Worm (Caenorhabditis elegans) whole organism, L4 larva: ENCODE data around the gene daf-42.

Experiments used
- D1046.2 ChIP-seq: fragments of 200-800 bp; sonication (Bioruptor generic); IDR thresholded peaks from 2 replicates; pipeline ENCODE4 v1.3.6; 2022; ENCODE audit warnings: missing genetic modification characterization, missing compliant biosample characterization
- F37D6.2 ChIP-seq: sonication (generic microtip); optimal IDR thresholded peaks from 2 replicates; lab custom pipeline; 2016; ENCODE audit warnings: mild to moderate bottlenecking, missing genetic modification characterization, missing compliant biosample characterization
- F44E2.7 ChIP-seq: fragments of 200-800 bp; sonication (Bioruptor generic); IDR thresholded peaks from 2 replicates; pipeline ENCODE4 v2.1.2; 2022; ENCODE audit warnings: missing genetic modification characterization, missing compliant biosample characterization
- F49E8.2 ChIP-seq: sonication (generic microtip); optimal IDR thresholded peaks from 2 replicates; lab custom pipeline; 2016; ENCODE audit warnings: missing compliant biosample characterization, mild to moderate bottlenecking, missing genetic modification characterization, borderline replicate concordance
- R02D3.7 ChIP-seq: fragments of 150-350 bp; sonication (generic microtip); optimal IDR thresholded peaks from 3 replicates; lab custom pipeline; 2014; ENCODE audit warnings: missing biosample characterization, missing genetic modification characterization
- T26A8.4 ChIP-seq: fragments of 200-800 bp; sonication (Bioruptor generic); IDR thresholded peaks from 2 replicates; pipeline ENCODE4 v1.3.6; 2022; ENCODE audit warnings: missing genetic modification characterization, missing compliant biosample characterization
- aha-1 ChIP-seq: fragments of 150-350 bp; peaks from one replicate; lab custom pipeline; 2014; ENCODE audit warnings: missing biosample characterization, missing genetic modification characterization
- aly-2 ChIP-seq: sonication (generic microtip); optimal IDR thresholded peaks from 2 replicates; lab custom pipeline; 2018; ENCODE audit warnings: missing biosample characterization, missing genetic modification characterization
- ama-1 ChIP-seq: fragments of 150-350 bp; optimal IDR thresholded peaks from 2 replicates; lab custom pipeline; 2014; ENCODE audit warnings: inconsistent platforms, mixed read lengths
- ceh-20 ChIP-seq: fragments of 200-800 bp; sonication (Bioruptor generic); IDR thresholded peaks from 2 replicates; pipeline ENCODE4 v1.3.6; 2022; ENCODE audit warnings: missing genetic modification reagents, missing genetic modification characterization, missing compliant biosample characterization
- ceh-44 ChIP-seq: fragments of 200-800 bp; sonication (Bioruptor generic); IDR thresholded peaks from 2 replicates; pipeline ENCODE4 v1.3.6; 2022; ENCODE audit warnings: missing genetic modification reagents, missing genetic modification characterization, missing compliant biosample characterization
- cey-2 ChIP-seq: sonication (generic microtip); optimal IDR thresholded peaks from 3 replicates; lab custom pipeline; 2017; ENCODE audit warnings: missing genetic modification characterization, mild to moderate bottlenecking, missing compliant biosample characterization, antibody characterized with exemption, borderline replicate concordance; ENCODE audit not compliant: insufficient read depth
- daf-16 ChIP-seq, 3 experiments: sonication (generic microtip); optimal IDR thresholded peaks; 2 replicates each; lab custom pipeline; 2016 to 2017; ENCODE audit warnings: missing genetic modification characterization in 3 of 3, missing genetic modification reagents in 3 of 3, mild to moderate bottlenecking in 2 of 3, missing compliant biosample characterization in 2 of 3, missing biosample characterization in 1 of 3, moderate library complexity in 1 of 3
- daf-19 ChIP-seq: fragments of 200-800 bp; sonication (Bioruptor generic); conservative IDR thresholded peaks from 2 replicates; pipeline ENCODE4 v1.3.6; 2022; ENCODE audit warnings: missing genetic modification characterization, missing compliant biosample characterization
- egl-27 ChIP-seq: sonication (generic microtip); optimal IDR thresholded peaks from 3 replicates; lab custom pipeline; 2017; ENCODE audit warnings: missing biosample characterization, missing genetic modification reagents, missing genetic modification characterization
- fkh-10 ChIP-seq: fragments of 150-350 bp; optimal IDR thresholded peaks from 2 replicates; lab custom pipeline; 2014; ENCODE audit warnings: missing biosample characterization, missing genetic modification reagents, missing genetic modification characterization
- hlh-11 ChIP-seq: fragments of 200-800 bp; sonication (Bioruptor generic); optimal IDR thresholded peaks from 2 replicates; lab custom pipeline; 2018; ENCODE audit warnings: mild to moderate bottlenecking, missing genetic modification characterization, missing compliant biosample characterization
- lin-1 ChIP-seq: fragments of 200-800 bp; sonication (Bioruptor generic); IDR thresholded peaks from 2 replicates; pipeline ENCODE4 v1.3.6; 2022; ENCODE audit warnings: missing genetic modification reagents, missing genetic modification characterization, missing compliant biosample characterization
- lin-38 ChIP-seq: fragments of 200-800 bp; sonication (Bioruptor generic); IDR thresholded peaks from 2 replicates; pipeline ENCODE4 v1.3.6; 2022; ENCODE audit warnings: missing genetic modification reagents, missing genetic modification characterization, missing compliant biosample characterization
- lsy-2 ChIP-seq, 2 experiments: fragments of 150-350 bp in 1 of 2; sonication (generic microtip) in 1 of 2; optimal IDR thresholded peaks; 2 replicates each; lab custom pipeline; 2014 to 2017; ENCODE audit warnings: missing biosample characterization in 2 of 2, missing genetic modification characterization in 2 of 2
- mdl-1 ChIP-seq, 2 experiments: fragments of 150-350 bp in 1 of 2; sonication (generic microtip) in 1 of 2; optimal IDR thresholded peaks; 2 replicates each; lab custom pipeline; 2014 to 2017; ENCODE audit warnings: missing biosample characterization in 2 of 2, missing genetic modification characterization in 2 of 2
- mdt-29 ChIP-seq: fragments of 200-800 bp; sonication (Bioruptor generic); IDR thresholded peaks from 2 replicates; pipeline ENCODE4 v1.3.6; 2022; ENCODE audit warnings: missing genetic modification reagents, missing genetic modification characterization, missing compliant biosample characterization
- mes-2 ChIP-seq: sonication (generic microtip); optimal IDR thresholded peaks from 2 replicates; lab custom pipeline; 2016; ENCODE audit warnings: missing genotype, mild to moderate bottlenecking, missing genetic modification characterization, missing compliant biosample characterization; ENCODE audit not compliant: poor library complexity, severe bottlenecking
- mxl-2 ChIP-seq: fragments of 200-800 bp; sonication (Bioruptor generic); conservative IDR thresholded peaks from 2 replicates; pipeline ENCODE4 v1.3.6; 2022; ENCODE audit warnings: missing genetic modification reagents, missing genetic modification characterization, missing compliant biosample characterization
- mxl-3 ChIP-seq: fragments of 200-800 bp; sonication (Bioruptor generic); optimal IDR thresholded peaks from 2 replicates; lab custom pipeline; 2018; ENCODE audit warnings: mild to moderate bottlenecking, missing genetic modification characterization, missing compliant biosample characterization
- nhr-102 ChIP-seq: sonication (generic microtip); optimal IDR thresholded peaks from 2 replicates; lab custom pipeline; 2016; ENCODE audit warnings: mild to moderate bottlenecking, missing genetic modification characterization, moderate library complexity, missing compliant biosample characterization
- nhr-41 ChIP-seq: fragments of 200-800 bp; sonication (Bioruptor generic); IDR thresholded peaks from 2 replicates; pipeline ENCODE4 v1.3.6; 2022; ENCODE audit warnings: missing genetic modification reagents, missing genetic modification characterization, missing compliant biosample characterization
- nhr-42 ChIP-seq: fragments of 200-800 bp; sonication (Bioruptor generic); IDR thresholded peaks from 2 replicates; pipeline ENCODE4 v1.3.6; 2022; ENCODE audit warnings: missing genetic modification characterization, missing compliant biosample characterization
- nhr-48 ChIP-seq: sonication (generic microtip); optimal IDR thresholded peaks from 2 replicates; lab custom pipeline; 2016; ENCODE audit warnings: mild to moderate bottlenecking, missing genetic modification characterization, missing compliant biosample characterization
- nhr-76 ChIP-seq: fragments of 150-350 bp; optimal IDR thresholded peaks from 2 replicates; lab custom pipeline; 2014; ENCODE audit warnings: missing biosample characterization, missing genetic modification characterization
- nhr-77 ChIP-seq: fragments of 150-350 bp; optimal IDR thresholded peaks from 2 replicates; lab custom pipeline; 2014; ENCODE audit warnings: missing biosample characterization, missing genetic modification characterization
- pha-4 ChIP-seq, 2 experiments: fragments of 150-350 bp in 1 of 2; fragments of 200-800 bp in 1 of 2; sonication (Bioruptor generic) in 1 of 2; IDR thresholded peaks in 1 of 2; optimal IDR thresholded peaks in 1 of 2; 2 replicates each; pipeline versions ENCODE4 v1.3.6 to Lab custom; 2014 to 2022; ENCODE audit warnings: missing genetic modification characterization in 2 of 2, missing genetic modification reagents in 2 of 2, missing biosample characterization in 1 of 2, missing compliant biosample characterization in 1 of 2
- php-3 ChIP-seq: fragments of 200-800 bp; sonication (Bioruptor generic); IDR thresholded peaks from 2 replicates; pipeline ENCODE4 v1.3.6; 2022; ENCODE audit warnings: missing genetic modification reagents, missing genetic modification characterization, missing compliant biosample characterization
- pqm-1 ChIP-seq: sonication (generic microtip); optimal IDR thresholded peaks from 2 replicates; lab custom pipeline; 2017; ENCODE audit warnings: missing biosample characterization, missing genetic modification characterization
- rbr-2 ChIP-seq: sonication (generic microtip); optimal IDR thresholded peaks from 2 replicates; lab custom pipeline; 2016; ENCODE audit warnings: missing genotype, missing genetic modification characterization, missing compliant biosample characterization
- saeg-2 ChIP-seq: fragments of 200-800 bp; sonication (Bioruptor generic); IDR thresholded peaks from 2 replicates; pipeline ENCODE4 v1.3.6; 2022; ENCODE audit warnings: missing genetic modification reagents, missing genetic modification characterization, missing compliant biosample characterization
- sdz-12 ChIP-seq: fragments of 200-800 bp; sonication (Bioruptor generic); optimal IDR thresholded peaks from 2 replicates; lab custom pipeline; 2018; ENCODE audit warnings: mild to moderate bottlenecking, missing genetic modification characterization, missing compliant biosample characterization
- set-16 ChIP-seq: fragments of 200-800 bp; sonication (Bioruptor generic); IDR thresholded peaks from 2 replicates; pipeline ENCODE4 v1.3.6; 2022; ENCODE audit warnings: missing genetic modification reagents, missing genetic modification characterization, missing compliant biosample characterization
- snpc-1.2 ChIP-seq: fragments of 200-800 bp; sonication (Bioruptor generic); IDR thresholded peaks from 2 replicates; pipeline ENCODE4 v1.3.6; 2022; ENCODE audit warnings: missing genetic modification reagents, missing genetic modification characterization, missing compliant biosample characterization
- spr-3 ChIP-seq: fragments of 200-800 bp; sonication (Bioruptor generic); optimal IDR thresholded peaks from 2 replicates; lab custom pipeline; 2018; ENCODE audit warnings: mild to moderate bottlenecking, missing genetic modification characterization, missing compliant biosample characterization
- unc-130 ChIP-seq: sonication (generic microtip); optimal IDR thresholded peaks from 2 replicates; lab custom pipeline; 2016; ENCODE audit warnings: missing genetic modification reagents, missing genetic modification characterization, missing compliant biosample characterization
- vab-7 ChIP-seq: fragments of 200-800 bp; sonication (Bioruptor generic); IDR thresholded peaks from 2 replicates; pipeline ENCODE4 v1.3.6; 2022; ENCODE audit warnings: missing genetic modification reagents, missing genetic modification characterization, missing compliant biosample characterization
- zip-2 ChIP-seq: fragments of 150-350 bp; optimal IDR thresholded peaks from 2 replicates; lab custom pipeline; 2014; ENCODE audit warnings: missing biosample characterization, missing genetic modification characterization
- ztf-11 ChIP-seq: fragments of 150-350 bp; optimal IDR thresholded peaks from 2 replicates; lab custom pipeline; 2014; ENCODE audit warnings: missing biosample characterization, missing genetic modification characterization
- ztf-7 ChIP-seq: fragments of 150-350 bp; optimal IDR thresholded peaks from 2 replicates; lab custom pipeline; 2014; ENCODE audit warnings: missing biosample characterization, missing genetic modification characterization

The daf-42 gene

DNA sequence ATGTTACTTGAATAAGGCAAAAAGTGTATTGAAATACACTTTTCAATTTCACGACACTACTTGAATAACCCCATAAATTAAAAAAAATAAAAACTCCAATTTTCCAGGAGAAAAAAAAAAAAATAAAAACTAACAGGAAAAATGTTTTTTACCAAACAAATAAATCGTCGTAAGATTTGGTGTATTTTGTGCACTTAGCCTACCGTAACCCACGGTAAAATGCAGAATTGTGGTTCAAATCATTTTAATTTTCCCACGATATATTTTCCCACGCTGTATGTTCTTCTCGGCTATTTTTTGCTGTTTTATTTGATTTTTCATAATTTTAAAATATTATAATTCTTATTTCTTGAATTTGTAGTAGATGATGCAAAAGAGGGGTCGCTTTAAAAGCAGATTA, 43.1 kb upstream of the daf-42 start:
- no peak for TF ChIP-seq nhr-102 (tag; lab: Kevin White, UChicago)
- peak in 1 of 2 experiments; percentile 20 for TF ChIP-seq lsy-2 (tag; optimal IDR thresholded peaks at IDR 0.05; lab: Kevin White, UChicago)

DNA sequence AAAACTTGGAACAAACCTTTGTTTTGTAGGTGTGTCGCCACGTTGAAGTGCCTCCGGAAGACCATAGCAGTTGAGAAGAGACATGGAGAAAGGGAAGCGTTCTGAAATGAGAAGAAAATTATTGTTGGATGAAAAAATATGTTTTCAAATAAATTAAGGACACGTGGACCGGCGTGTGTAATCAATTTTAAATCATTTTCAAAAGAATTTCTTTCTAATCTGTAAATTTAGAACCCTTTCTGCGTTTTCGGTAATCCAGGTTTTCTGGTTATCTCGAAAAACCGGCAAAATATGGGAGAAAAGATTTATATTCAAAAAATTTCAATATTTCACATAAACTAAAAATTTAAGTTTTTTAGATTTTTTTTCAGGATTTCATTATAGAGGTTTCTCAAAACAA, 42.2 kb upstream of the daf-42 start, which contains the start of gene mob-3:
Gene mob-3, minus strand, starts transcription at position 101 of the 400 bp plus-strand sequence.
- TF ChIP-seq pha-4 (GFP tag; IDR thresholded peaks at IDR 0.05; lab: Robert Waterston, UW): no peak
- TF ChIP-seq pha-4 (tag; optimal IDR thresholded peaks at IDR 0.05; lab: Kevin White, UChicago): no peak
- no peak for TF ChIP-seq mxl-3 (GFP tag; lab: Kevin White, UChicago)
- no peak for TF ChIP-seq fkh-10 (GFP tag; lab: Kevin White, UChicago)
- TF ChIP-seq ama-1: no peak
- no peak for TF ChIP-seq rbr-2 (tag; lab: Kevin White, UChicago)
- no peak for TF ChIP-seq spr-3 (GFP tag; lab: Kevin White, UChicago)
- TF ChIP-seq nhr-102 (tag; lab: Kevin White, UChicago): no peak
- TF ChIP-seq F37D6.2: no peak
- no peak for TF ChIP-seq lin-38 (GFP tag; lab: Robert Waterston, UW)
- TF ChIP-seq ceh-44 (GFP tag; lab: Robert Waterston, UW): no peak
- no peak for TF ChIP-seq nhr-41 (GFP tag; lab: Robert Waterston, UW)
- TF ChIP-seq lin-1: no peak
- TF ChIP-seq D1046.2: no peak
- no peak for TF ChIP-seq nhr-42 (GFP tag; lab: Robert Waterston, UW)
- no peak for TF ChIP-seq saeg-2

DNA sequence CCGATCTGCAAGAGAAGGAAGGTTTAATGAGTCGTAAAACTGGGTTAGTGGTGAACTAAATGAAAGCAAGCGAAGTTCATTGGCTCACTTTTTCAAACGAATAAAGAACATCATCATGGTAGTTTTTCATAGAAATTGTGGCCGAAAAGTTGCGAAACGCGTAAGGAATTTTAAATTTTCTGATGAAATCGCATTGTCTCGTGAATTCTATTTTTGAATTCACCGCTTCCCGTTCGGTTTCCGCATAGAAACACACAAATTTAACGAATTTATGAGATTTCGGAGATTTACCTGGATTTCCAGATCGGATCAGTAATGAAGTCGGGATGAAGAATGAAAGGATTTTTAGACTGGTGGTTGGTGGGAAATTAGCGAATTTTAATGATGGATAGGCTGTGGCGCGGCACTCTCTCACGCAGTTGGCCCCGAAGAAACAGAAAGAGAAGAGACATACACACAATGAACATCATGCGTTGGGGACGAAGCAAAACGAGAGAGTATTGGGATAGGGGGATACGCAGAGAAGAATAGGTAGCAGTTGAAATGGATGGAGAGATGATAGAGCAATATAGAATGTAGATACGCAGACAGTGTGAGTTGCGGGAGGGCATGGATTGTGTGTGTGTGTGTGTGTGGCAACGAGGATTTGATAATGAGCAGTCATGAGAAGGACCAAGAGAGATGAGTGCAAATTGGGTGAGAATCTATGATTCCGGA, 40.3 kb upstream of the daf-42 start:
- TF ChIP-seq F49E8.2 (tag; lab: Kevin White, UChicago) (no peak), vab-7 (GFP tag; lab: Robert Waterston, UW) (no peak), nhr-42 (GFP tag; lab: Robert Waterston, UW) (no peak), ztf-7 (tag; lab: Kevin White, UChicago) (no peak), ceh-20 (GFP tag; lab: Robert Waterston, UW) (no peak), saeg-2 (no peak), nhr-77 (no peak), D1046.2 (no peak), aha-1 (tag; lab: Kevin White, UChicago) (peak; percentile 98), T26A8.4 (0 out of 2 replicates have a peak, but pooled peaks have one; percentile 19), snpc-1.2 (no peak), R02D3.7 (tag; lab: Kevin White, UChicago) (no peak), pqm-1 (tag; lab: Kevin White, UChicago) (no peak), unc-130 (GFP tag; lab: Kevin White, UChicago) (no peak), nhr-76 (tag; lab: Kevin White, UChicago) (no peak), mdl-1 (tag; optimal IDR thresholded peaks at IDR 0.05; lab: Kevin White, UChicago) (peak in 1 of 2 experiments; percentile 36), daf-19 (GFP tag; lab: Robert Waterston, UW) (no peak), egl-27 (tag; lab: Kevin White, UChicago) (no peak), nhr-48 (tag; lab: Kevin White, UChicago) (no peak), zip-2 (tag; lab: Kevin White, UChicago) (no peak), aly-2 (tag; lab: Kevin White, UChicago) (no peak), mes-2 (peak; percentile 46), mxl-2 (GFP tag; lab: Robert Waterston, UW) (no peak), set-16 (GFP tag; lab: Robert Waterston, UW) (no peak), ztf-11 (tag; lab: Kevin White, UChicago) (no peak), php-3 (GFP tag; lab: Robert Waterston, UW) (no peak), mxl-3 (GFP tag; lab: Kevin White, UChicago) (peak; percentile 73), daf-16 (GFP tag; optimal IDR thresholded peaks at IDR 0.05; lab: Kevin White, UChicago) (peak in 1 of 2 experiments; percentile 6), daf-16 (tag; optimal IDR thresholded peaks at IDR 0.05; lab: Kevin White, UChicago) (no peak), nhr-102 (tag; lab: Kevin White, UChicago) (no peak), mdt-29 (GFP tag; lab: Robert Waterston, UW) (no peak), F44E2.7 (GFP tag; lab: Robert Waterston, UW) (no peak), cey-2 (no peak), hlh-11 (tag; lab: Kevin White, UChicago) (peak; percentile 65), sdz-12 (GFP tag; lab: Kevin White, UChicago) (no peak), F37D6.2 (no peak)
